Worm (Caenorhabditis elegans): ENCODE measurements around the gene pmk-1.
A peak's percentile ranks its signal among the peaks of the same experiment; 100 is the strongest.

ce11 chrIV:8133536-8133935 is 15.1 kb upstream of the pmk-1 start, which contains the start of gene sph-1:
- TF ChIP-seq ztf-11 (tag; optimal IDR thresholded peaks at IDR 0.05): no peak
- no peak for TF ChIP-seq nhr-77 (tag; optimal IDR thresholded peaks at IDR 0.05)
- peak; percentile 59 for TF ChIP-seq ceh-28 (tag; optimal IDR thresholded peaks at IDR 0.05)

Measured in whole organism, L3 larva.